Fruit fly (Drosophila melanogaster) whole organism, embryonic: ENCODE measurements around the gene CG3841.

Source experiments
- CG11560 ChIP-seq: fragments of 200-800 bp; sonication (Bioruptor generic); IDR thresholded peaks from 3 replicates; pipeline ENCODE4 v1.3.6; 2022; ENCODE audit warnings: missing biosample characterization, missing genetic modification characterization
- CG17829 ChIP-seq: fragments of 200-800 bp; optimal IDR thresholded peaks from 2 replicates; lab custom pipeline; 2019; ENCODE audit warnings: missing biosample characterization, mild to moderate bottlenecking, missing genetic modification characterization, moderate library complexity
- CG4404 ChIP-seq: fragments of 200-800 bp; sonication (Bioruptor generic); IDR thresholded peaks from 2 replicates; pipeline ENCODE4 v1.3.6; 2022; ENCODE audit warnings: missing biosample characterization, missing genetic modification characterization
- Dbx ChIP-seq: fragments of 200-800 bp; sonication (Bioruptor generic); IDR thresholded peaks from 3 replicates; pipeline ENCODE4 v1.3.6; 2022; ENCODE audit warnings: missing biosample characterization, missing genetic modification characterization
- Gug ChIP-seq: fragments of 200-800 bp; sonication (Bioruptor generic); IDR thresholded peaks from 4 replicates; pipeline ENCODE4 v1.3.6; 2022; ENCODE audit warnings: missing biosample characterization, missing genetic modification characterization
- H15 ChIP-seq: fragments of 200-800 bp; sonication (Bioruptor generic); IDR thresholded peaks from 3 replicates; pipeline ENCODE4 v1.3.6; 2022; ENCODE audit warnings: missing biosample characterization, missing genetic modification characterization
- NfI ChIP-seq: fragments of 200-800 bp; sonication (Bioruptor generic); optimal IDR thresholded peaks from 3 replicates; lab custom pipeline; 2018; ENCODE audit warnings: missing biosample characterization, mild to moderate bottlenecking, missing genetic modification characterization, moderate library complexity
- Opbp ChIP-seq: fragments of 200-800 bp; sonication (Bioruptor generic); IDR thresholded peaks from 3 replicates; pipeline ENCODE4 v1.3.6; 2022; ENCODE audit warnings: missing biosample characterization, missing genetic modification characterization; ENCODE audit not compliant: partially characterized antibody
- zen2 ChIP-seq: fragments of 200-800 bp; sonication (Bioruptor generic); IDR thresholded peaks from 3 replicates; pipeline ENCODE4 v1.3.6; 2022; ENCODE audit warnings: missing biosample characterization, missing genetic modification characterization; ENCODE audit not compliant: partially characterized antibody

- no peak for TF ChIP-seq Gug (GFP tag; lab: Robert Waterston, UW)
- no peak for TF ChIP-seq Opbp (GFP tag; lab: Robert Waterston, UW)
- no peak for TF ChIP-seq CG4404 (GFP tag; lab: Robert Waterston, UW)
- TF ChIP-seq CG17829 (tag; lab: Kevin White, UChicago): no peak
- no peak for TF ChIP-seq H15 (GFP tag; lab: Robert Waterston, UW)
- no peak for TF ChIP-seq CG11560 (tag; lab: Robert Waterston, UW)
- TF ChIP-seq Dbx (GFP tag; lab: Robert Waterston, UW): no peak
- no peak for TF ChIP-seq zen2
- no peak for TF ChIP-seq NfI (GFP tag; lab: Kevin White, UChicago)
Observed at dm6 chr2L:9565387-9565786, 23.9 kb upstream of the CG3841 start, which contains the start of gene CG46468.
